Fruit fly (Drosophila melanogaster): ENCODE data around the gene Ibf1.

Gene Ibf1

dm6 chr3R:9254798-9255197 is 4.0 kb upstream of the Ibf1 start, which contains the start of gene CG16734:
Gene CG16734 (plus strand): TSS chr3R:9255052.
- no peak for TF ChIP-seq CTCF (optimal IDR thresholded peaks at IDR 0.05)
- TF ChIP-seq CG8478 (optimal IDR thresholded peaks at IDR 0.05) = no peak

- TF ChIP-seq CG8478 (optimal IDR thresholded peaks at IDR 0.05) = no peak
- TF ChIP-seq CTCF (optimal IDR thresholded peaks at IDR 0.05) = no peak
Measured at dm6 chr3R:9257616-9258015, 1.1 kb upstream of the Ibf1 start, which contains the start of gene CG16736. Gene CG16736 (minus strand): TSS chr3R:9257716.

DNA sequence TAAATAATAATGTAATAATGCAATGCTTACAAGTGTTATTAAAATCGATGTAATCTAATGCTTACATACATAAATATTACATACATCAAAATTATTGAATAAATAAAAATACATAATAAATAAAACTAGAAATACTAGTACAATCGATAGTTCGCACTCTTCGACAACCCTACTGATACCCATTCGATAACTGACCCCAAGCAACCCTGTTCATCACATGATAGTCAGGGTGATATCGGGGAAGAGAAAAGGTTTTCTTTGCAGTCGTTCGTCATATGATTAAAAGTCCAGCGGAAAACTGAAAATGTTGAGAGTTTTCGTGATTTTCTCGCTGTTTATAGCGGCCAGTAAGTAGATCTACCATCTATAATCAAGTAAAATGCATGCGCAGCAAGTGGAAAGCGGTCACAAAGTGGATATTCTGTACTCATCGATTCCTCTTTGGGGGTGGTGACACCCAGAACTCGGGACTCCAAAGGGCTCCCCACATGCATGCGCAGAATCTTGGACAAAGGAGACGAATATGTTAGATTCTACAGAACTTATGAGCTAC is 1.7 kb downstream of the Ibf1 start, which contains the start of gene ATP6AP2:
Gene ATP6AP2, plus strand, starts transcription at position 218 of the 553 bp plus-strand sequence.
- TF ChIP-seq CG8478 (optimal IDR thresholded peaks at IDR 0.05) = no peak
- peak in 1 of 2 experiments; percentile 8 for TF ChIP-seq CTCF (optimal IDR thresholded peaks at IDR 0.05)

DNA sequence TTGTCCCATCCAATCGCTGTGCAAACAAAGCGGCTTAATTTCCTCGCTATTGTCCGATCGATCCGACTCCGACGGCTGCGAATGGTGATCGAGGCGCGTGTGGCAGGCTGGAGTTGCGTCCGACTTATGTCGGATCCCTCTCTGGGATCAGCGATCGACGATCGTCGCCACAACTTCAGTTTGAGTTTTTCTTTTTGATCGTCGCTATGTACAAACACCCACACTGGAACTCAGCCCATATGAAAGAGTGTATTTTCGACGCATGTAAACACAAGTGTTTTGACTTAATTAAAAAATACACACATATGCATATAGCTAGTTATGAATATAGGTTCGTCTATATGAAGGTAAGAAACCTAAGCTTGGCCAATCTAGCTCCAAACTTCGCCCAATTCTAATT is 5.3 kb downstream of the Ibf1 start, which contains the start of gene sage:
Gene sage, minus strand, starts transcription at position 101 of the 400 bp plus-strand sequence.
- no peak for TF ChIP-seq CTCF (optimal IDR thresholded peaks at IDR 0.05)
- no peak for TF ChIP-seq CG8478 (optimal IDR thresholded peaks at IDR 0.05)

dm6 chr3R:9266765-9267164 is 8.0 kb downstream of the Ibf1 start, which contains the start of the genes TrpRS and Vps16A:
Gene TrpRS (minus strand): TSS chr3R:9266904.
Gene Vps16A (plus strand): TSS chr3R:9267019.
- TF ChIP-seq CTCF (optimal IDR thresholded peaks at IDR 0.05) = peak; percentile 10 to 27
- no peak for TF ChIP-seq CG8478 (optimal IDR thresholded peaks at IDR 0.05)

- TF ChIP-seq CTCF (optimal IDR thresholded peaks at IDR 0.05) = no peak
- no peak for TF ChIP-seq CG8478 (optimal IDR thresholded peaks at IDR 0.05)
Measured at dm6 chr3R:9287710-9288109, 28.9 kb downstream of the Ibf1 start.

- TF ChIP-seq CG8478 (optimal IDR thresholded peaks at IDR 0.05) (no peak), CTCF (optimal IDR thresholded peaks at IDR 0.05) (no peak)
Measured at dm6 chr3R:9297163-9297562, 38.4 kb downstream of the Ibf1 start.
